Fruit fly (Drosophila melanogaster): Measurements from ENCODE around the gene CG13737.

CG13737 gene

DNA sequence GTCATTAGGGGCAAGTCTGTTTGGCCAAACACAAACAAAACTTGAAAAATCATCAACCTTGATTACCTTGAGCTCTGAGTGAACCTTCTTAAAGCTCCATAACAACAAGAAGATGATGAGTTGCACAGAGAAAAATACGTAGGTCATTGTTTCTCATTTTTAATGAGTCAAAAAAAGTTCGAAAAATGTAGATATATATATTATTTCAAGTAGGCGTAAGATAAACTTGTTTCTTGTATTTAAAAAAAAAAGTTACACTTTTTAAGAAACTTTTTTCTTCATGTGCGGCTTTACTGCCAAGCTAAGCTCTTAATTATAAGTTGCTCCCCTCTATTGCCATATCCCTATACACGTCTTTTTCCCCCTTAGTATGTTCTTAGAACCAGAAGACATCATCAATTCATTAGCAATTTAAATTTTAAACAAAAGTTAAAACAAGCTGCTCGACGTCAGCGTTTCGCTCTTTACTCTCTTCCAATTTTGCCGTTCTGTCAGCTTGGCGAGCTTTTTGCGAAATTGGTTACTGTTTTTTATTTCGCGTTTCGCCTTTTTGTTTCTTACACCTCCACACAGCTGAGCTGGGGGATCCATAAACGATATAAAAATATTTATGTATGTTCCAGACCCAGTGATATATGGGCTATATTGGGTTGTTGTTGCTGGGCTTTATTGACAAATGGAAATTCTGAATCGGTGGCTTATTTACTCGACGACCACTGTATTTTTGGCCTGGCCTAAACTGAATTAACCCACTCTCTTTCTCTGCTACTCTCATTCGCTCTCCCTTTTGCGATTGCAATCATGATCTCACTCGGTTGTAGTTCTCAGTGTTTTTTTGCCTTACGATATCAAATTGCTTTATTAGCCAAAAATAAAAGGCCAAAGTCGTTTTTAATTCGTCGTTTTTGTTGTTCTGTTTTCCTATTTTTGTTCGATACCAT lies 44.8 kb downstream of the CG13737 start:
- peak; percentile 39; the same call in 1 of the 2 replicates for TF ChIP-seq MBD-R2 (GFP tag; IDR thresholded peaks at IDR 0.05)
- TF ChIP-seq Hr3 (GFP tag; optimal IDR thresholded peaks at IDR 0.05), result peak; percentile 27
- no peak for TF ChIP-seq CG12299 (tag; optimal IDR thresholded peaks at IDR 0.05)
- peak; percentile 62; the same call in 1 of the 2 replicates for TF ChIP-seq CG31441 (GFP tag; IDR thresholded peaks at IDR 0.05)
- no peak for TF ChIP-seq tx (GFP tag; optimal IDR thresholded peaks at IDR 0.05)
- TF ChIP-seq phol (tag; optimal IDR thresholded peaks at IDR 0.05), result peak; percentile 39
- TF ChIP-seq chm (GFP tag; IDR thresholded peaks at IDR 0.05), result no peak; the same call in 1 of the 2 replicates
- TF ChIP-seq H15 (GFP tag; IDR thresholded peaks at IDR 0.05), result 0 out of 3 replicates have a peak, but pooled peaks have one; percentile 35
- TF ChIP-seq org-1 (GFP tag; optimal IDR thresholded peaks at IDR 0.05), result no peak
- TF ChIP-seq CG14965 (GFP tag; optimal IDR thresholded peaks at IDR 0.05; ENCODE audit: borderline replicate concordance), result no peak
- no peak for TF ChIP-seq corto (GFP tag; optimal IDR thresholded peaks at IDR 0.05)
- no peak for TF ChIP-seq Nf-YC (tag; optimal IDR thresholded peaks at IDR 0.05)
- TF ChIP-seq Hey (tag; optimal IDR thresholded peaks at IDR 0.05), result no peak
- TF ChIP-seq CG16815 (GFP tag; optimal IDR thresholded peaks at IDR 0.05), result no peak
- TF ChIP-seq Camta (GFP tag; optimal IDR thresholded peaks at IDR 0.05), result no peak
- no peak for TF ChIP-seq CrebB (tag; optimal IDR thresholded peaks at IDR 0.05)
- peak; percentile 29 for TF ChIP-seq HHEX (GFP tag; optimal IDR thresholded peaks at IDR 0.05)
- no peak for TF ChIP-seq CG10543 (GFP tag; optimal IDR thresholded peaks at IDR 0.05)
- no peak for TF ChIP-seq CG10431 (GFP tag; optimal IDR thresholded peaks at IDR 0.05)
- no peak for TF ChIP-seq ash1 (GFP tag; optimal IDR thresholded peaks at IDR 0.05)
- no peak for TF ChIP-seq Mad (GFP tag; optimal IDR thresholded peaks at IDR 0.05)
- TF ChIP-seq CG17186 (GFP tag; optimal IDR thresholded peaks at IDR 0.05), result no peak
- peak; percentile 70 for TF ChIP-seq Meics (GFP tag; optimal IDR thresholded peaks at IDR 0.05)
- TF ChIP-seq hth (optimal IDR thresholded peaks at IDR 0.05), result no peak
- peak; percentile 1 for TF ChIP-seq D19A (tag; optimal IDR thresholded peaks at IDR 0.05)
- peak; percentile 10 for TF ChIP-seq nom (GFP tag; optimal IDR thresholded peaks at IDR 0.05)
- TF ChIP-seq CG6765 (GFP tag; optimal IDR thresholded peaks at IDR 0.05), result peak; percentile 63
- no peak for TF ChIP-seq ftz-f1 (GFP tag; optimal IDR thresholded peaks at IDR 0.05)
- no peak for TF ChIP-seq Dll (GFP tag; IDR thresholded peaks at IDR 0.05; ENCODE audit: partially characterized antibody)
- peak; percentile 64 for TF ChIP-seq Drgx (GFP tag; IDR thresholded peaks at IDR 0.05)
- TF ChIP-seq CG16813 (GFP tag; IDR thresholded peaks at IDR 0.05; ENCODE audit: partially characterized antibody), result no peak
- no peak for TF ChIP-seq usp (GFP tag; optimal IDR thresholded peaks at IDR 0.05)
- TF ChIP-seq CG3163 (GFP tag; optimal IDR thresholded peaks at IDR 0.05), result no peak
- peak; percentile 21 for TF ChIP-seq CG1602 (GFP tag; optimal IDR thresholded peaks at IDR 0.05)
- TF ChIP-seq ro (GFP tag; IDR thresholded peaks at IDR 0.05), result no peak
- TF ChIP-seq CG31365 (tag; optimal IDR thresholded peaks at IDR 0.05), result no peak
- TF ChIP-seq CG10267 (tag; optimal IDR thresholded peaks at IDR 0.05), result peak; percentile 55
- TF ChIP-seq pb (GFP tag; optimal IDR thresholded peaks at IDR 0.05), result no peak
- peak; percentile 2 for TF ChIP-seq odd (GFP tag; optimal IDR thresholded peaks at IDR 0.05)
- TF ChIP-seq CG10209 (GFP tag; optimal IDR thresholded peaks at IDR 0.05), result peak; percentile 42
- 0 out of 2 replicates have a peak, but pooled peaks have one; percentile 14 for TF ChIP-seq H2.0 (GFP tag; IDR thresholded peaks at IDR 0.05)
- peak; percentile 68 for TF ChIP-seq CG32772 (GFP tag; IDR thresholded peaks at IDR 0.05)
- no peak for TF ChIP-seq CG8290 (GFP tag; optimal IDR thresholded peaks at IDR 0.05)
- no peak for TF ChIP-seq CG8290 (tag; optimal IDR thresholded peaks at IDR 0.05)
- TF ChIP-seq lov (optimal IDR thresholded peaks at IDR 0.05), result no peak
- TF ChIP-seq lov (GFP tag; IDR thresholded peaks at IDR 0.05), result no peak
- TF ChIP-seq CG17612 (GFP tag; IDR thresholded peaks at IDR 0.05), result 0 out of 2 replicates have a peak, but pooled peaks have one; percentile 13
- TF ChIP-seq stc (GFP tag; IDR thresholded peaks at IDR 0.05), result peak; percentile 55; the same call in 1 of the 2 replicates
- TF ChIP-seq CG6254 (GFP tag; optimal IDR thresholded peaks at IDR 0.05), result no peak
